Fruit fly (Drosophila melanogaster) whole organism, embryonic: ENCODE measurements around the gene CG34427.

Experiments
- Antp ChIP-seq: fragments of 200-800 bp; sonication (Bioruptor generic); optimal IDR thresholded peaks from 3 replicates; lab custom pipeline; 2016; ENCODE audit warnings: missing biosample characterization, missing genetic modification characterization
- Bgb ChIP-seq: fragments of 200-800 bp; sonication (Bioruptor generic); IDR thresholded peaks from 2 replicates; pipeline ENCODE4 v1.3.6; 2022; ENCODE audit warnings: missing biosample characterization, missing genetic modification characterization; ENCODE audit not compliant: partially characterized antibody
- C15 ChIP-seq: fragments of 200-800 bp; sonication (Bioruptor generic); IDR thresholded peaks from 3 replicates; pipeline ENCODE4 v1.3.6; 2022; ENCODE audit warnings: missing biosample characterization, missing genetic modification characterization
- CG12155 ChIP-seq: fragments of 200-800 bp; sonication (Bioruptor generic); optimal IDR thresholded peaks from 3 replicates; lab custom pipeline; 2016; ENCODE audit warnings: missing biosample characterization, missing genetic modification characterization
- CG14014 ChIP-seq: fragments of 200-800 bp; sonication (Bioruptor generic); IDR thresholded peaks from 2 replicates; pipeline ENCODE4 v1.3.6; 2022; ENCODE audit warnings: missing biosample characterization, missing genetic modification characterization
- CG1529 ChIP-seq: fragments of 200-800 bp; sonication (Bioruptor generic); optimal IDR thresholded peaks from 3 replicates; lab custom pipeline; 2018; ENCODE audit warnings: missing biosample characterization, missing genetic modification characterization
- CG1602 ChIP-seq: fragments of 200-800 bp; sonication (Bioruptor generic); optimal IDR thresholded peaks from 3 replicates; lab custom pipeline; 2016; ENCODE audit warnings: missing biosample characterization, missing genetic modification characterization
- CG17802 ChIP-seq: fragments of 200-800 bp; sonication (Bioruptor generic); optimal IDR thresholded peaks from 2 replicates; lab custom pipeline; 2018; ENCODE audit warnings: missing biosample characterization, mild to moderate bottlenecking, missing genetic modification characterization, moderate library complexity
- CG17829 ChIP-seq: fragments of 200-800 bp; optimal IDR thresholded peaks from 2 replicates; lab custom pipeline; 2019; ENCODE audit warnings: missing biosample characterization, mild to moderate bottlenecking, missing genetic modification characterization, moderate library complexity
- CG18619 ChIP-seq: fragments of 200-800 bp; sonication (Bioruptor generic); optimal IDR thresholded peaks from 3 replicates; lab custom pipeline; 2017; ENCODE audit warnings: missing biosample characterization, mild to moderate bottlenecking, missing genetic modification characterization
- CG2116 ChIP-seq: fragments of 200-800 bp; sonication (Bioruptor generic); optimal IDR thresholded peaks from 3 replicates; lab custom pipeline; 2018; ENCODE audit warnings: missing biosample characterization, mild to moderate bottlenecking, missing genetic modification characterization
- CG2120 ChIP-seq: fragments of 200-800 bp; sonication (Bioruptor generic); optimal IDR thresholded peaks from 3 replicates; lab custom pipeline; 2016; ENCODE audit warnings: missing biosample characterization, missing genetic modification characterization
- CG2889 ChIP-seq: fragments of 200-800 bp; sonication (Bioruptor generic); IDR thresholded peaks from 3 replicates; pipeline ENCODE4 v1.3.6; 2022; ENCODE audit warnings: missing biosample characterization, missing genetic modification characterization
- CG3163 ChIP-seq: fragments of 200-800 bp; sonication (Bioruptor generic); optimal IDR thresholded peaks from 3 replicates; lab custom pipeline; 2016; ENCODE audit warnings: missing biosample characterization, missing genetic modification characterization
- CG33557 ChIP-seq: fragments of 200-800 bp; sonication (Bioruptor generic); optimal IDR thresholded peaks from 2 replicates; lab custom pipeline; 2019; ENCODE audit warnings: missing biosample characterization, mild to moderate bottlenecking, missing genetic modification characterization, moderate library complexity
- CG43689 ChIP-seq: fragments of 200-800 bp; sonication (Bioruptor generic); IDR thresholded peaks from 2 replicates; pipeline ENCODE4 v1.3.6; 2022; ENCODE audit warnings: missing biosample characterization, missing genetic modification characterization
- CG4707 ChIP-seq: fragments of 200-800 bp; sonication (Bioruptor generic); optimal IDR thresholded peaks from 2 replicates; lab custom pipeline; 2018; ENCODE audit warnings: missing biosample characterization, mild to moderate bottlenecking, missing genetic modification characterization, moderate library complexity
- CG7839 ChIP-seq: fragments of 200-800 bp; sonication (Bioruptor generic); optimal IDR thresholded peaks from 3 replicates; lab custom pipeline; 2018; ENCODE audit warnings: missing biosample characterization, mild to moderate bottlenecking, missing genetic modification characterization, moderate library complexity
- CG7987 ChIP-seq: fragments of 200-800 bp; sonication (Bioruptor generic); optimal IDR thresholded peaks from 2 replicates; lab custom pipeline; 2018; ENCODE audit warnings: missing biosample characterization, mild to moderate bottlenecking, missing genetic modification characterization, moderate library complexity
- CG8388 ChIP-seq: fragments of 200-800 bp; sonication (Bioruptor generic); optimal IDR thresholded peaks from 2 replicates; lab custom pipeline; 2019; ENCODE audit warnings: missing biosample characterization, mild to moderate bottlenecking, missing genetic modification characterization, moderate library complexity
- D ChIP-seq, 2 experiments: fragments of 200-800 bp in 1 of 2; fragments of >200 bp in 1 of 2; sonication (Bioruptor generic) in 1 of 2; optimal IDR thresholded peaks; 2 replicates in 1 of 2; 3 replicates in 1 of 2; lab custom pipeline; 2017; ENCODE audit warnings: mild to moderate bottlenecking in 1 of 2, missing biosample characterization in 1 of 2, missing genetic modification characterization in 1 of 2, missing genetic modification reagents in 1 of 2
- Dip2 ChIP-seq: fragments of 200-800 bp; sonication (Bioruptor generic); IDR thresholded peaks from 2 replicates; pipeline ENCODE4 v1.3.6; 2022; ENCODE audit warnings: missing biosample characterization, missing genetic modification characterization
- Drgx ChIP-seq: fragments of 200-800 bp; sonication (Bioruptor generic); IDR thresholded peaks from 2 replicates; pipeline ENCODE4 v1.3.6; 2022; ENCODE audit warnings: missing biosample characterization, missing genetic modification characterization
- GATAe ChIP-seq: fragments of 200-800 bp; sonication (Bioruptor generic); conservative IDR thresholded peaks from 2 replicates; pipeline ENCODE4 v1.3.6; 2022; ENCODE audit warnings: missing biosample characterization, missing genetic modification characterization
- H2.0 ChIP-seq: fragments of 200-800 bp; sonication (Bioruptor generic); IDR thresholded peaks from 2 replicates; pipeline ENCODE4 v1.3.6; 2022; ENCODE audit warnings: missing biosample characterization, missing genetic modification characterization
- HLHmδ ChIP-seq: fragments of 200-800 bp; sonication (Bioruptor generic); optimal IDR thresholded peaks from 2 replicates; lab custom pipeline; 2018; ENCODE audit warnings: missing biosample characterization, mild to moderate bottlenecking, missing genetic modification characterization, moderate library complexity
- HmgD ChIP-seq: fragments of 200-800 bp; sonication (Bioruptor generic); optimal IDR thresholded peaks from 3 replicates; lab custom pipeline; 2016; ENCODE audit warnings: missing biosample characterization, missing genetic modification characterization
- Hr3 ChIP-seq: fragments of 200-800 bp; sonication (Bioruptor generic); optimal IDR thresholded peaks from 3 replicates; lab custom pipeline; 2016; ENCODE audit warnings: missing biosample characterization, missing genetic modification characterization
- Hr78 ChIP-seq, 2 experiments: fragments of 200-800 bp in 1 of 2; fragments of >200 bp in 1 of 2; sonication (Bioruptor generic) in 1 of 2; optimal IDR thresholded peaks; 2 replicates each; lab custom pipeline; 2017 to 2019; ENCODE audit warnings: missing biosample characterization in 2 of 2, missing genetic modification characterization in 2 of 2, mild to moderate bottlenecking in 1 of 2, moderate library complexity in 1 of 2
- Oli ChIP-seq: fragments of 200-800 bp; sonication (Bioruptor generic); optimal IDR thresholded peaks from 2 replicates; lab custom pipeline; 2018; ENCODE audit warnings: missing biosample characterization, mild to moderate bottlenecking, missing genetic modification characterization, moderate library complexity
- Ravus ChIP-seq: fragments of 200-800 bp; sonication (Bioruptor generic); IDR thresholded peaks from 2 replicates; pipeline ENCODE4 v1.3.6; 2022; ENCODE audit warnings: missing biosample characterization, missing genetic modification characterization
- Usf ChIP-seq: fragments of 200-800 bp; sonication (Bioruptor generic); optimal IDR thresholded peaks from 2 replicates; lab custom pipeline; 2017; ENCODE audit warnings: missing genotype, missing biosample characterization, missing genetic modification characterization
- Xrp1 ChIP-seq: fragments of 200-800 bp; sonication (Bioruptor generic); IDR thresholded peaks from 2 replicates; pipeline ENCODE4 v1.3.6; 2022; ENCODE audit warnings: missing biosample characterization, missing genetic modification characterization
- amos ChIP-seq: fragments of 200-800 bp; sonication (Bioruptor generic); IDR thresholded peaks from 2 replicates; pipeline ENCODE4 v1.3.6; 2022; ENCODE audit warnings: missing biosample characterization, missing genetic modification characterization; ENCODE audit not compliant: partially characterized antibody
- ase ChIP-seq: fragments of 200-800 bp; sonication (Bioruptor generic); IDR thresholded peaks from 3 replicates; pipeline ENCODE4 v1.3.6; 2022; ENCODE audit warnings: missing biosample characterization, missing genetic modification characterization
- ash1 ChIP-seq: fragments of 200-800 bp; sonication (Bioruptor generic); optimal IDR thresholded peaks from 2 replicates; lab custom pipeline; 2018; ENCODE audit warnings: missing biosample characterization, mild to moderate bottlenecking, missing genetic modification characterization
- az2 ChIP-seq: fragments of 200-800 bp; sonication (Bioruptor generic); optimal IDR thresholded peaks from 3 replicates; lab custom pipeline; 2016; ENCODE audit warnings: missing biosample characterization, missing genetic modification characterization
- corto ChIP-seq: fragments of 200-800 bp; sonication (Bioruptor generic); optimal IDR thresholded peaks from 2 replicates; lab custom pipeline; 2016; ENCODE audit warnings: missing biosample characterization, mild to moderate bottlenecking, missing genetic modification characterization, moderate library complexity
- dmrt11E ChIP-seq: fragments of 200-800 bp; sonication (Bioruptor generic); optimal IDR thresholded peaks from 3 replicates; lab custom pipeline; 2018; ENCODE audit warnings: missing biosample characterization, mild to moderate bottlenecking, missing genetic modification characterization, moderate library complexity
- en ChIP-seq: fragments of 200-800 bp; sonication (Bioruptor generic); optimal IDR thresholded peaks from 2 replicates; lab custom pipeline; 2016; ENCODE audit warnings: missing biosample characterization, missing genetic modification characterization
- knrl ChIP-seq: fragments of 200-800 bp; sonication (Bioruptor generic); IDR thresholded peaks from 3 replicates; pipeline ENCODE4 v1.3.6; 2022; ENCODE audit warnings: missing biosample characterization, missing genetic modification characterization; ENCODE audit not compliant: partially characterized antibody
- luna ChIP-seq: fragments of 200-800 bp; sonication (Bioruptor generic); optimal IDR thresholded peaks from 2 replicates; lab custom pipeline; 2016; ENCODE audit warnings: missing biosample characterization, missing genetic modification characterization
- org-1 ChIP-seq: fragments of 200-800 bp; sonication (Bioruptor generic); optimal IDR thresholded peaks from 2 replicates; lab custom pipeline; 2017; ENCODE audit warnings: missing biosample characterization, missing genetic modification characterization
- p53 ChIP-seq: fragments of 200-800 bp; sonication (Bioruptor generic); optimal IDR thresholded peaks from 2 replicates; lab custom pipeline; 2016; ENCODE audit warnings: missing biosample characterization, missing genetic modification characterization
- schlank ChIP-seq: fragments of 200-800 bp; sonication (Bioruptor generic); optimal IDR thresholded peaks from 2 replicates; lab custom pipeline; 2018; ENCODE audit warnings: missing biosample characterization, mild to moderate bottlenecking, missing genetic modification characterization
- sens ChIP-seq: fragments of 200-800 bp; sonication (Bioruptor generic); peaks from one replicate; lab custom pipeline; 2016; ENCODE audit warnings: missing biosample characterization, missing genetic modification characterization
- tap ChIP-seq: fragments of 200-800 bp; optimal IDR thresholded peaks from 3 replicates; lab custom pipeline; 2019; ENCODE audit warnings: missing biosample characterization, mild to moderate bottlenecking, missing genetic modification characterization, moderate library complexity
- tll ChIP-seq, 2 experiments: fragments of 200-800 bp in 1 of 2; fragments of >200 bp in 1 of 2; sonication (Bioruptor generic) in 1 of 2; optimal IDR thresholded peaks; 2 replicates each; lab custom pipeline; 2017 to 2019; ENCODE audit warnings: missing biosample characterization in 2 of 2, missing genetic modification characterization in 2 of 2, mild to moderate bottlenecking in 1 of 2, moderate library complexity in 1 of 2
- ttk ChIP-seq: fragments of 200-800 bp; sonication (Bioruptor generic); IDR thresholded peaks from 2 replicates; pipeline ENCODE4 v2.1.2; 2022; ENCODE audit warnings: missing biosample characterization, missing genetic modification characterization

CG34427 gene

DNA sequence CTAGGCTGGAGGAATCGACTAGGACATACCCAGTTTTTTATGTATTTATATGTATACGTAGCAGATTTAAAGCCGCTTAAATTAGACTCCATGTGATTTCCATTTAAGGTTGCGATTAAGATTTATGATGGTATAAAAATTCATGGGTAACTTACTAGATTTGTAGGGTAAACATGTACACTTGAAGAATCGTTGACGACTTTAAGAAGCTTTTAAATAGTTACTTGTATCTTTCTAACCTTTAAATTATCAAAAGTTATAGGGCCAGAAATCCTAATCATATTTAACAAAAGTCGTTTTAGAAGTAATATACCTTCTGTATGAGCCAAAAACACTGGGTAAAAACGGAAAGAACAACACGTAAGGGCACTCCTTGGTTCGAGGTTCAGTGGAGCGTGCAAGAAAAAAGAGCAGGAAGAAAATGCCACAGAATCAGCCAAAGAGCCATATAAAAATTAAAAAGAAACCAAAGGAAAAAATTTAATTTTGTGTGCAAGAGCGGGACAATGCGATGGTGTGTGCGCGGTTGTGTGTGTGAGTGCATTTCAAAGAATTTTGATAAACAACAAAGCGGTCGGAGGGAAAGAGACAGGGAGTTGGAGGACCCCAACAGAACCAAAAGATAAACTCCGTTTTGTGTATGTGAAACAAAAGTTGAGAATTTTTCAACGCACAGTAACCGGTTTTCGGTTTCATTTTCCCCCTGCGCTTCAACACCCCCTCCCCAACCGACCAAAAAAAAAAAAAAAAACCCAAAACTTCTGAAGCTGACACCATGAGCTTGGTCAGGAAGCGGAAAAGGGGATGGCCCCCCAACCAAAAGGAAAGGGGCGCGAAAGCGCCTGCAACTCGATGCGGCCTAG lies 35.2 kb downstream of the CG34427 start (continued):
- TF ChIP-seq CG14014 (no peak), D (optimal IDR thresholded peaks at IDR 0.05; lab: Kevin White, UChicago) (no peak), D (GFP tag; optimal IDR thresholded peaks at IDR 0.05; lab: Kevin White, UChicago) (peak; percentile 32), Bgb (GFP tag; lab: Robert Waterston, UW) (no peak), CG12155 (GFP tag; lab: Kevin White, UChicago) (no peak), Xrp1 (GFP tag; lab: Robert Waterston, UW) (peak; percentile 36; the same call in 1 of the 2 replicates), Hr3 (GFP tag; lab: Kevin White, UChicago) (no peak), sens (GFP tag; lab: Kevin White, UChicago) (peak; percentile 89), schlank (tag; lab: Kevin White, UChicago) (no peak), Oli (tag; lab: Kevin White, UChicago) (peak; percentile 14), HLHmδ (GFP tag; lab: Kevin White, UChicago) (no peak), CG1602 (GFP tag; lab: Kevin White, UChicago) (no peak), CG2116 (no peak), org-1 (GFP tag; lab: Kevin White, UChicago) (no peak), p53 (GFP tag; lab: Kevin White, UChicago) (no peak), CG43689 (GFP tag; lab: Robert Waterston, UW) (no peak), amos (GFP tag; lab: Robert Waterston, UW) (no peak), Drgx (no peak), CG2889 (GFP tag; lab: Robert Waterston, UW) (no peak), tap (tag; lab: Kevin White, UChicago) (no peak), CG17802 (tag; lab: Kevin White, UChicago) (no peak), H2.0 (no peak), ase (GFP tag; lab: Robert Waterston, UW) (no peak), CG33557 (peak; percentile 8), dmrt11E (tag; lab: Kevin White, UChicago) (peak; percentile 68), knrl (GFP tag; lab: Robert Waterston, UW) (no peak), Ravus (no peak), ttk (GFP tag; lab: Robert Waterston, UW) (no peak), en (GFP tag; lab: Kevin White, UChicago) (no peak), ash1 (no peak), luna (no peak), CG3163 (GFP tag; lab: Kevin White, UChicago) (no peak), CG1529 (GFP tag; lab: Kevin White, UChicago) (no peak), HmgD (no peak), Dip2 (GFP tag; lab: Robert Waterston, UW) (no peak), Hr78 (GFP tag; optimal IDR thresholded peaks at IDR 0.05; lab: Kevin White, UChicago) (no peak), Usf (no peak), CG4707 (GFP tag; lab: Kevin White, UChicago) (no peak), tll (GFP tag; optimal IDR thresholded peaks at IDR 0.05; lab: Kevin White, UChicago) (no peak), CG8388 (GFP tag; lab: Kevin White, UChicago) (peak; percentile 20), CG18619 (no peak), C15 (no peak), az2 (GFP tag; lab: Kevin White, UChicago) (no peak), CG17829 (peak; percentile 49), CG7987 (no peak), corto (GFP tag; lab: Kevin White, UChicago) (peak; percentile 18), Antp (no peak), CG2120 (GFP tag; lab: Kevin White, UChicago) (no peak), GATAe (GFP tag; lab: Robert Waterston, UW) (no peak), CG7839 (tag; lab: Kevin White, UChicago) (peak; percentile 20)
